Fruit fly (Drosophila melanogaster): Measurements from ENCODE around the gene mbf1.

The mbf1 gene

DNA sequence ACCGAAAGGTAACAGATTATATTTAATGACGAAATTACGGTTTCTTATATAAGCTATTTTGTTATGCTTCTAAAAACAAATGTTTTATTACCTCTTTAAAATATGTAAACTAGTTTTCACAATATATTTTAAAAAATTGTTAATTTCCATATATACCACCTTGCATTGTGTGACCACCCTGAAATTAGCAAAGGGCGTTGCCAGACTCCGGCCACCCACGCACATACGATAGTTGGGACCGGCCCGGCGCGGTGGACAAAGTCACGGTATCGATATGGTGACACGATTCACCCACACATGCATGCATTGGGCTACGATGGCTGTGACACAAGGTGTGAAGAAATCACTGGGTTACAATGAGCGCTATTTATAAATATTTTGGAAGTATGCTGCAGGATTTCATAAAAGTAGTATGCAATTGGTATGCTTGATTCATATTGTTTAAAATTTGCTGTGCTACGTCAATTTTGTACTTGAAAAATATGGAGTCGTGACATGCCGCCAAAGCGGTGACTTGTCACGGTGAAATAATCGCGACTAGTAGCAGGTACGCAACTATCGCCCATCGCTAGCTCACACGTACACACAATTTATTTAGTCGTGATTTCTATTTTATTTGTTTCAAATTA lies 13.9 kb downstream of the mbf1 start (continued):
- TF ChIP-seq E2f1 (GFP tag; IDR thresholded peaks at IDR 0.05) = peak; percentile 62
- TF ChIP-seq CG14050 (GFP tag; IDR thresholded peaks at IDR 0.05) = peak; percentile 39; the same call in 2 of the 3 replicates
- peak; percentile 6 for TF ChIP-seq CG13123 (GFP tag; optimal IDR thresholded peaks at IDR 0.05)
- TF ChIP-seq Fer3 (tag; optimal IDR thresholded peaks at IDR 0.05) = peak; percentile 62
- TF ChIP-seq rib (GFP tag; IDR thresholded peaks at IDR 0.05) = no peak
- TF ChIP-seq CG15696 (tag; optimal IDR thresholded peaks at IDR 0.05) = peak; percentile 13
- TF ChIP-seq Bgb (GFP tag; IDR thresholded peaks at IDR 0.05; ENCODE audit: partially characterized antibody) = peak; percentile 90
- peak; percentile 100 for TF ChIP-seq klu (GFP tag; IDR thresholded peaks at IDR 0.05)
- TF ChIP-seq Hand (GFP tag; optimal IDR thresholded peaks at IDR 0.05) = no peak
- peak; percentile 34 for TF ChIP-seq CG3281 (GFP tag; optimal IDR thresholded peaks at IDR 0.05)
- peak; percentile 72 for TF ChIP-seq CG8924 (tag; optimal IDR thresholded peaks at IDR 0.05)
- no peak for TF ChIP-seq z (GFP tag; IDR thresholded peaks at IDR 0.05)
- peak; percentile 63 for TF ChIP-seq CG7839 (tag; optimal IDR thresholded peaks at IDR 0.05)
- TF ChIP-seq CG30020 (tag; optimal IDR thresholded peaks at IDR 0.05) = peak; percentile 70
- TF ChIP-seq sd (tag; optimal IDR thresholded peaks at IDR 0.05) = peak; percentile 62
- TF ChIP-seq knrl (GFP tag; IDR thresholded peaks at IDR 0.05; ENCODE audit: partially characterized antibody) = peak; percentile 96
- peak; percentile 62; the same call in 1 of the 3 replicates for TF ChIP-seq dysf (GFP tag; IDR thresholded peaks at IDR 0.05)
- TF ChIP-seq CG6272 (GFP tag; IDR thresholded peaks at IDR 0.05) = peak; percentile 54
- peak; percentile 17 for TF ChIP-seq Fer2 (tag; optimal IDR thresholded peaks at IDR 0.05)
- peak; percentile 60 for TF ChIP-seq ato (GFP tag; IDR thresholded peaks at IDR 0.05; ENCODE audit: partially characterized antibody)
- TF ChIP-seq Bdp1 (GFP tag; optimal IDR thresholded peaks at IDR 0.05) = peak; percentile 64
- TF ChIP-seq lbe (GFP tag; optimal IDR thresholded peaks at IDR 0.05) = peak; percentile 45
- peak; percentile 13 for TF ChIP-seq CG1233 (GFP tag; optimal IDR thresholded peaks at IDR 0.05)
- peak; percentile 96 for TF ChIP-seq sna (GFP tag; IDR thresholded peaks at IDR 0.05; ENCODE audit: partially characterized antibody)
- TF ChIP-seq twi (tag; optimal IDR thresholded peaks at IDR 0.05) = peak; percentile 31
- no peak for TF ChIP-seq Spps (tag; optimal IDR thresholded peaks at IDR 0.05)
- no peak for TF ChIP-seq CG12071 (GFP tag; optimal IDR thresholded peaks at IDR 0.05)
- peak; percentile 98 for TF ChIP-seq Dll (GFP tag; IDR thresholded peaks at IDR 0.05; ENCODE audit: partially characterized antibody)
- peak; percentile 8 for TF ChIP-seq maf-S (GFP tag; optimal IDR thresholded peaks at IDR 0.05)
- TF ChIP-seq hth (optimal IDR thresholded peaks at IDR 0.05) = no peak
- peak in 1 of 2 experiments; percentile 57 for TF ChIP-seq bsh (GFP tag; optimal IDR thresholded peaks at IDR 0.05)
- peak; percentile 55 for TF ChIP-seq gfzf (GFP tag; optimal IDR thresholded peaks at IDR 0.05)
- peak; percentile 87 for TF ChIP-seq CG9932 (GFP tag; IDR thresholded peaks at IDR 0.05)
- TF ChIP-seq nau (GFP tag; optimal IDR thresholded peaks at IDR 0.05) = no peak
- peak; percentile 88 for TF ChIP-seq CG4617 (GFP tag; optimal IDR thresholded peaks at IDR 0.05; ENCODE audit: borderline replicate concordance)
- TF ChIP-seq NC2α (GFP tag; optimal IDR thresholded peaks at IDR 0.05) = no peak
- no peak for TF ChIP-seq MTF-1 (GFP tag; optimal IDR thresholded peaks at IDR 0.05; ENCODE audit: borderline replicate concordance)
- TF ChIP-seq CG15514 (GFP tag; optimal IDR thresholded peaks at IDR 0.05) = peak; percentile 69
- peak; percentile 79 for TF ChIP-seq vvl (GFP tag; IDR thresholded peaks at IDR 0.05)
- TF ChIP-seq CG13296 (GFP tag; optimal IDR thresholded peaks at IDR 0.05) = peak; percentile 60
- TF ChIP-seq Oaz (GFP tag; IDR thresholded peaks at IDR 0.05) = no peak
- no peak for TF ChIP-seq fd102C (GFP tag; optimal IDR thresholded peaks at IDR 0.05)
- TF ChIP-seq dati (GFP tag; IDR thresholded peaks at IDR 0.05) = no peak
- no peak for TF ChIP-seq CG15269 (tag; optimal IDR thresholded peaks at IDR 0.05)
- TF ChIP-seq CG9797 (GFP tag; optimal IDR thresholded peaks at IDR 0.05) = peak; percentile 72
- TF ChIP-seq D (optimal IDR thresholded peaks at IDR 0.05) = peak; percentile 98
- TF ChIP-seq D (GFP tag; optimal IDR thresholded peaks at IDR 0.05) = peak; percentile 16
- TF ChIP-seq crp (GFP tag; optimal IDR thresholded peaks at IDR 0.05) = peak in 1 of 2 experiments; percentile 57
- peak; percentile 26 for TF ChIP-seq CG4820 (GFP tag; optimal IDR thresholded peaks at IDR 0.05)

Data from whole organism, embryonic.